Worm (Caenorhabditis elegans): ENCODE measurements around the gene F56D5.3.

DNA sequence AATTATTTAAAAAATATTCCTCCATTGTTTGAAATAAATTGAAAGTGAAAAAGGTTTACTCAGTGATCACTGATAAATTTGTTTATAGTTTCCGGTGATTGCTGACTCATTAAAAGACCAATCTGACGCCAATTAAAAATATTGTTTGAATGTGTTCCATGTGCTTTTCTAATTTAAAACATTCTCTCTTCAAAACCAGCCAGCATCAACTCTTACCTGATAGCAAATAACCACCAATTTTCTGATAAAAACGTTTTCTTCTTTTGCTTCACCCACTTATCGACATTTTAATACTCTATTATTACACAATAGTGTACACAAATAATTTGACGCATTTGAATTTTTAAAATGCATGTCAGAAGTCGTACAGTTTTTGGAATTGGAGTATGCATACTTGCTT, 4.3 kb downstream of the F56D5.3 start, which contains the start of gene F56D5.6:
- TF ChIP-seq unc-62 (GFP tag; optimal IDR thresholded peaks at IDR 0.05) (no peak), mdl-1 (tag; optimal IDR thresholded peaks at IDR 0.05) (no peak), snpc-4 (tag; optimal IDR thresholded peaks at IDR 0.05) (no peak), nhr-77 (tag; optimal IDR thresholded peaks at IDR 0.05) (no peak), ztf-11 (tag; optimal IDR thresholded peaks at IDR 0.05) (no peak), ztf-4 (tag; optimal IDR thresholded peaks at IDR 0.05) (no peak)
